Worm (Caenorhabditis elegans) whole organism, mixed stage, embryonic: ENCODE data around the gene nsph-3.2.

Experiments
- M03D4.4 ChIP-seq: sonication (generic microtip); optimal IDR thresholded peaks from 2 replicates; lab custom pipeline; 2017; ENCODE audit warnings: mild to moderate bottlenecking, missing genetic modification characterization, missing compliant biosample characterization
- ceh-39 ChIP-seq: fragments of 150-350 bp; optimal IDR thresholded peaks from 2 replicates; lab custom pipeline; 2014; ENCODE audit warnings: missing biosample characterization, missing genetic modification characterization
- ceh-43 ChIP-seq: fragments of 200-800 bp; sonication (Bioruptor generic); optimal IDR thresholded peaks from 2 replicates; lab custom pipeline; 2018; ENCODE audit warnings: mild to moderate bottlenecking, missing genetic modification characterization, moderate library complexity, missing compliant biosample characterization
- ceh-83 ChIP-seq: fragments of 200-800 bp; sonication (Bioruptor generic); optimal IDR thresholded peaks from 2 replicates; lab custom pipeline; 2018; ENCODE audit warnings: mild to moderate bottlenecking, missing genetic modification characterization, missing compliant biosample characterization
- ces-1 ChIP-seq: fragments of 150-350 bp; optimal IDR thresholded peaks from 2 replicates; lab custom pipeline; 2014; ENCODE audit warnings: missing biosample characterization, missing genetic modification reagents, missing genetic modification characterization
- cnd-1 ChIP-seq: fragments of 200-800 bp; sonication (Bioruptor generic); optimal IDR thresholded peaks from 2 replicates; lab custom pipeline; 2018; ENCODE audit warnings: mild to moderate bottlenecking, missing genetic modification characterization, missing compliant biosample characterization
- drap-1 ChIP-seq: fragments of 200-800 bp; sonication (Bioruptor generic); optimal IDR thresholded peaks from 3 replicates; lab custom pipeline; 2018; ENCODE audit warnings: mild to moderate bottlenecking, missing genetic modification characterization, missing compliant biosample characterization
- elt-1 ChIP-seq: sonication (generic microtip); optimal IDR thresholded peaks from 2 replicates; lab custom pipeline; 2017; ENCODE audit warnings: missing genetic modification characterization, mild to moderate bottlenecking, missing compliant biosample characterization, antibody characterized with exemption, moderate library complexity, borderline replicate concordance; ENCODE audit not compliant: insufficient read depth
- elt-3 ChIP-seq: fragments of 150-350 bp; optimal IDR thresholded peaks from 2 replicates; lab custom pipeline; 2014; ENCODE audit warnings: missing biosample characterization, missing genetic modification characterization
- flh-1 ChIP-seq: fragments of 200-800 bp; sonication (Bioruptor generic); optimal IDR thresholded peaks from 2 replicates; lab custom pipeline; 2018; ENCODE audit warnings: mild to moderate bottlenecking, missing genetic modification characterization, moderate library complexity, missing compliant biosample characterization
- ham-2 ChIP-seq: fragments of 200-800 bp; sonication (Bioruptor generic); optimal IDR thresholded peaks from 2 replicates; lab custom pipeline; 2018; ENCODE audit warnings: mild to moderate bottlenecking, missing genetic modification characterization, missing compliant biosample characterization
- hlh-1 ChIP-seq: fragments of 150-350 bp; optimal IDR thresholded peaks from 2 replicates; lab custom pipeline; 2014; ENCODE audit warnings: missing biosample characterization, missing genetic modification reagents, missing genetic modification characterization
- lin-13 ChIP-seq: fragments of 150-350 bp; optimal IDR thresholded peaks from 2 replicates; lab custom pipeline; 2014; ENCODE audit warnings: missing biosample characterization, missing genetic modification characterization
- lin-32 ChIP-seq: fragments of 200-800 bp; sonication (Bioruptor generic); optimal IDR thresholded peaks from 2 replicates; lab custom pipeline; 2018; ENCODE audit warnings: mild to moderate bottlenecking, missing genetic modification characterization, missing compliant biosample characterization
- lsy-2 ChIP-seq: fragments of 150-350 bp; optimal IDR thresholded peaks from 2 replicates; lab custom pipeline; 2014; ENCODE audit warnings: missing biosample characterization, missing genetic modification characterization
- mab-5 ChIP-seq: fragments of 150-350 bp; optimal IDR thresholded peaks from 2 replicates; lab custom pipeline; 2014; ENCODE audit warnings: missing biosample characterization, missing genetic modification characterization
- mep-1 ChIP-seq: fragments of 150-350 bp; optimal IDR thresholded peaks from 2 replicates; lab custom pipeline; 2017; ENCODE audit warnings: missing biosample characterization, missing genetic modification reagents, missing genetic modification characterization, inconsistent platforms
- mls-2 ChIP-seq: sonication (generic microtip); optimal IDR thresholded peaks from 2 replicates; lab custom pipeline; 2016; ENCODE audit warnings: mild to moderate bottlenecking, missing genetic modification characterization, moderate library complexity, missing compliant biosample characterization
- nhr-12 ChIP-seq: fragments of 150-350 bp; optimal IDR thresholded peaks from 2 replicates; lab custom pipeline; 2014; ENCODE audit warnings: missing biosample characterization, missing genetic modification characterization
- nhr-2 ChIP-seq: fragments of 150-350 bp; optimal IDR thresholded peaks from 2 replicates; lab custom pipeline; 2014; ENCODE audit warnings: missing biosample characterization, missing genetic modification characterization
- nhr-237 ChIP-seq: fragments of 150-350 bp; optimal IDR thresholded peaks from 2 replicates; lab custom pipeline; 2014; ENCODE audit warnings: missing biosample characterization, missing genetic modification characterization
- nhr-28 ChIP-seq: fragments of 150-350 bp; optimal IDR thresholded peaks from 2 replicates; lab custom pipeline; 2014; ENCODE audit warnings: missing biosample characterization, missing genetic modification characterization
- nhr-76 ChIP-seq: sonication (generic microtip); optimal IDR thresholded peaks from 2 replicates; lab custom pipeline; 2017; ENCODE audit warnings: missing biosample characterization, missing genetic modification characterization
- pha-4 ChIP-seq: fragments of 150-350 bp; optimal IDR thresholded peaks from 2 replicates; lab custom pipeline; 2018; ENCODE audit warnings: missing biosample characterization, missing genetic modification reagents, missing genetic modification characterization
- sem-2 ChIP-seq: fragments of 200-800 bp; sonication (Bioruptor generic); optimal IDR thresholded peaks from 2 replicates; lab custom pipeline; 2018; ENCODE audit warnings: mild to moderate bottlenecking, missing genetic modification characterization, missing compliant biosample characterization
- sptf-1 ChIP-seq: sonication (generic microtip); optimal IDR thresholded peaks from 2 replicates; lab custom pipeline; 2017; ENCODE audit warnings: mild to moderate bottlenecking, missing genetic modification characterization, moderate library complexity, missing compliant biosample characterization
- unc-120 ChIP-seq: sonication (generic microtip); optimal IDR thresholded peaks from 2 replicates; lab custom pipeline; 2017; ENCODE audit warnings: missing genetic modification characterization, missing compliant biosample characterization; ENCODE audit not compliant: poor library complexity, severe bottlenecking
- unc-39 ChIP-seq: fragments of 150-350 bp; optimal IDR thresholded peaks from 2 replicates; lab custom pipeline; 2014; ENCODE audit warnings: missing biosample characterization, missing genetic modification characterization
- unc-62 ChIP-seq: fragments of 150-350 bp; optimal IDR thresholded peaks from 2 replicates; lab custom pipeline; 2014; ENCODE audit warnings: missing biosample characterization, missing genetic modification reagents, missing genetic modification characterization
- ztf-11 ChIP-seq: fragments of 150-350 bp; optimal IDR thresholded peaks from 2 replicates; lab custom pipeline; 2014; ENCODE audit warnings: missing biosample characterization, missing genetic modification characterization

nsph-3.2 gene

DNA sequence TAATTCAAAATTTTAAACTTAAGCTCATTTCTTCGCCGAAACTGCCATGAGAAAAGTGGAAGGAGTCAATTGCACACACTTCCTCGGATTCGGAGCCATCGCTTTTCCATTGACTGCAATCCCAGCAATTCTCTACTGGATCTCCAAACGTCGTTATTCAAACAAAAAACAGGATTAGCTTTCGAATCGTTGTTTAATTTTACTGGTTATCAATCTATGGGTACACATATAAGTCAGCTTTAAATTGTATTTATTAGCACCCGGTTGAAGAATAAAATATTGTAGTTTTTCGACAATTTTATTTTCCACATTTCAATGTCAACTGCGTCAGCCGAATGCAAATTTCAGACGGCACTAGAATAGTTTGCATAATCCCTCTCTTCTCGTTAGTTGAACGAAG is 17.3 kb downstream of the nsph-3.2 start, which contains the start of gene glt-3:
Gene glt-3 (plus strand): TSS at position 301 of the 400 bp plus-strand sequence.
- TF ChIP-seq mls-2 (tag; lab: Kevin White, UChicago) (no peak), nhr-12 (tag; lab: Kevin White, UChicago) (no peak), ces-1 (GFP tag; lab: Kevin White, UChicago) (no peak), mep-1 (tag; lab: Kevin White, UChicago) (no peak), cnd-1 (tag; lab: Kevin White, UChicago) (no peak), ceh-39 (tag; lab: Kevin White, UChicago) (no peak), ham-2 (GFP tag; lab: Kevin White, UChicago) (no peak)

DNA sequence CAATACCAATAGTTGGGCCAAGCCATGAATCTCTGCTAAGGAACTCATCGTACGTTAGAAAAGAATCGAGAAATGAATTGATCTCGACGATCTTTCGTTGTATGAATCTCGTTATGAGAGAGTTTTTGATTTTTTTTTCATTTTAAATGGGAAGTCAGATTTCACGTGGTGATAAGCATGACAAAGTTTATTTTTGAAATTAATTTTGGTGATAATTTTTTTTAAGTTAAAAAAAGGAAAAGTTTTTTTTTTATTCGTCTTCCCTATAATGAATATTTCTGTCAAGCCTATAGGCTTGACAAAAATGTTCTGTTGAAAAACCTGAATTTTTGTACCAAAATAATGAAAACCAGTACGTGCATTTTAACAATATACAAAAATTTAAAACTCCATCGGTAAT is 23.1 kb downstream of the nsph-3.2 start, which contains the start of gene K08F4.5:
Gene K08F4.5 (minus strand): TSS at position 101 of the 400 bp plus-strand sequence.
- TF ChIP-seq flh-1 (GFP tag; lab: Kevin White, UChicago): no peak
- no peak for TF ChIP-seq cnd-1 (tag; lab: Kevin White, UChicago)
- no peak for TF ChIP-seq nhr-12 (tag; lab: Kevin White, UChicago)
- TF ChIP-seq drap-1 (GFP tag; lab: Kevin White, UChicago): no peak
- TF ChIP-seq ces-1 (GFP tag; lab: Kevin White, UChicago): no peak
- no peak for TF ChIP-seq nhr-237
- no peak for TF ChIP-seq lsy-2 (tag; lab: Kevin White, UChicago)
- TF ChIP-seq M03D4.4: no peak
- TF ChIP-seq unc-120 (tag; lab: Kevin White, UChicago): no peak
- no peak for TF ChIP-seq ham-2 (GFP tag; lab: Kevin White, UChicago)
- no peak for TF ChIP-seq lin-32 (GFP tag; lab: Kevin White, UChicago)
- no peak for TF ChIP-seq lin-13 (tag; lab: Kevin White, UChicago)
- TF ChIP-seq elt-1 (tag; lab: Kevin White, UChicago): no peak
- TF ChIP-seq nhr-28 (tag; lab: Kevin White, UChicago): no peak
- no peak for TF ChIP-seq unc-62
- TF ChIP-seq, all 35 proteins: peak for 0

DNA sequence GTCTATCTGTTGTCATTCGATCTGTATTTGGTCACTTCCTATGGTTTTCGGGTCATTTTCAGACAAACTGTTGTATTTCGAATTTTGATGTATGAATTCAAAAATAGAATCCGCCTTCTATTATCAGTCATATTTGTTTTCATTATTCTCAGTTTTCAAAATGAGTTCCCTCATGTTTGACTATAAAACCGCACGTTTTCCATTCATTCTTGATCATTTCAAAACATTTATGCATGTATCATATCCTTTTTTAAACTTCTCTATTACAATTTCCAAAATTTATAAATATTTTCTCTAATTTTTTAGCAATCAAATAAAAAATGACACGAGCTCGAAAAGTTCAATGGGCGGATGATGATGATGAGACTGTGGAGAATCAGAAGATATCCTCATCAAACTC is 25.1 kb downstream of the nsph-3.2 start, which contains the start of gene K08F4.12:
Gene K08F4.12 (plus strand): TSS at position 301 of the 400 bp plus-strand sequence.
- TF ChIP-seq mab-5 (tag; lab: Kevin White, UChicago) (no peak), lsy-2 (tag; lab: Kevin White, UChicago) (no peak), ceh-43 (GFP tag; lab: Kevin White, UChicago) (no peak), nhr-76 (tag; lab: Kevin White, UChicago) (no peak), unc-39 (tag; lab: Kevin White, UChicago) (no peak), sptf-1 (tag; lab: Kevin White, UChicago) (no peak), sem-2 (GFP tag; lab: Kevin White, UChicago) (no peak)

DNA sequence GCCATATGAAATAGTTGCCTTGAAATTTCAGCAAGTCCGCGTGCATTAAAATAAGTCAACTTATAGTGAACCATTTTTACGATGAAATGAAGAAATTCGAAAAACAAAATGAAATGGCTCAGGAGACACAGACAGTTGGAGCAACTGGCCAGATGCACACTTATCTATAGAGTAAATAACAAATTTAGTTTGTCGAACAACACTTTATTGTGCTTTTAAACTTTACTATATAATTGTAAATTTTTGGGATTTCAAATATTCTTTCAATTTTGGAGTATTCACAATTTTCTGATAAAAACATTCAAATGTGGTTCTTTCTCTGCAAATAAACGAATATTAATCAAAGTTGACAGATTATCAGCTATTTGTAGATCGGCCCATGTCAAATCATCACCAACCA is 27.5 kb downstream of the nsph-3.2 start, which contains the start of gene gst-3:
Gene gst-3 (minus strand): TSS at position 101 of the 400 bp plus-strand sequence.
- no peak for TF ChIP-seq elt-3 (tag; lab: Kevin White, UChicago)
- no peak for TF ChIP-seq mab-5 (tag; lab: Kevin White, UChicago)
- no peak for TF ChIP-seq drap-1 (GFP tag; lab: Kevin White, UChicago)
- no peak for TF ChIP-seq nhr-2
- TF ChIP-seq unc-120 (tag; lab: Kevin White, UChicago): no peak
- no peak for TF ChIP-seq ztf-11 (tag; lab: Kevin White, UChicago)
- no peak for TF ChIP-seq ces-1 (GFP tag; lab: Kevin White, UChicago)
- no peak for TF ChIP-seq nhr-28 (tag; lab: Kevin White, UChicago)
- TF ChIP-seq pha-4 (tag; lab: Kevin White, UChicago): no peak
- TF ChIP-seq lin-13 (tag; lab: Kevin White, UChicago): no peak
- TF ChIP-seq ham-2 (GFP tag; lab: Kevin White, UChicago): no peak
- no peak for TF ChIP-seq hlh-1
- no peak for TF ChIP-seq mep-1 (tag; lab: Kevin White, UChicago)
- no peak for TF ChIP-seq unc-39 (tag; lab: Kevin White, UChicago)
- no peak for TF ChIP-seq cnd-1 (tag; lab: Kevin White, UChicago)
- TF ChIP-seq, all 35 proteins: peak for 0

DNA sequence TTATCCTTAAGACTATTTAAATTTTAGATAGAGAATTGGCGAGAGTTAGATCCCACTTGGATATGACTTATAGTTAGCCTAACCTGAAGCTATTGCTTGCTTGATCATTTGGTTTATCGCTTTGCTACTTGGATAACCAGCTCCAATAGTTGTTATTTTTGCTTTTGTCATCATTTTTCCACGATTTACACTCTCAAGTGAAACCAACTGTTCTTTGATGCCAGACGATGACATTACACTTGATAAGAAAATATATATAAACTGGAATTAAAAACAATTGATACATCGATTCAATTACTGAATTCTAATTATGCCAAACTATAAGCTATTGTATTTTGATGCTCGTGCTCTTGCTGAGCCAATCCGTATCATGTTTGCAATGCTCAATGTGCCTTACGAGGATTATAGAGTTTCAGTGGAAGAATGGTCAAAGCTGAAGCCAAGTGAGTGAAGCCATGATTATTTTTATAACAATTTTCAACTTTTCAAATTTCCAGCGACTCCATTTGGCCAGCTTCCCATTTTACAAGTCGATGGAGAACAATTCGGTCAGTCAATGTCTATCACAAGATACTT is 29.3 kb downstream of the nsph-3.2 start, which contains the start of the genes gst-2, gst-4 and dhs-12:
Gene gst-2 (minus strand): TSS at position 132 of the 576 bp plus-strand sequence.
Gene gst-4 (plus strand): TSS at position 296 of the 576 bp plus-strand sequence.
Gene dhs-12 (plus strand): TSS at position 526 of the 576 bp plus-strand sequence.
- TF ChIP-seq cnd-1 (tag; lab: Kevin White, UChicago) (no peak), unc-39 (tag; lab: Kevin White, UChicago) (no peak), ceh-83 (GFP tag; lab: Kevin White, UChicago) (no peak), nhr-12 (tag; lab: Kevin White, UChicago) (no peak), elt-3 (tag; lab: Kevin White, UChicago) (no peak), drap-1 (GFP tag; lab: Kevin White, UChicago) (no peak), nhr-237 (no peak), pha-4 (tag; lab: Kevin White, UChicago) (no peak), M03D4.4 (no peak), flh-1 (GFP tag; lab: Kevin White, UChicago) (no peak), elt-1 (tag; lab: Kevin White, UChicago) (no peak)
